Fruit fly (Drosophila melanogaster): ENCODE measurements around the gene CG44476.

- TF ChIP-seq fd96Ca (GFP tag; IDR thresholded peaks at IDR 0.05) = no peak
- TF ChIP-seq CG8301 (tag; optimal IDR thresholded peaks at IDR 0.05) = no peak
- no peak for TF ChIP-seq CG8159 (tag; optimal IDR thresholded peaks at IDR 0.05)
- no peak for TF ChIP-seq Pif1A (GFP tag; optimal IDR thresholded peaks at IDR 0.05)
- no peak for TF ChIP-seq CG13204 (GFP tag; optimal IDR thresholded peaks at IDR 0.05)
- TF ChIP-seq CG9948 (tag; optimal IDR thresholded peaks at IDR 0.05) = no peak
- no peak for TF ChIP-seq CG14655 (GFP tag; optimal IDR thresholded peaks at IDR 0.05)
- no peak for TF ChIP-seq EcR (GFP tag; optimal IDR thresholded peaks at IDR 0.05)
- TF ChIP-seq D1 (tag; optimal IDR thresholded peaks at IDR 0.05) = no peak
- TF ChIP-seq CG32121 (GFP tag; IDR thresholded peaks at IDR 0.05) = no peak
- TF ChIP-seq CG17806 (tag; optimal IDR thresholded peaks at IDR 0.05) = no peak
- TF ChIP-seq Pif1B (GFP tag; optimal IDR thresholded peaks at IDR 0.05) = no peak
- TF ChIP-seq CG4496 (GFP tag; IDR thresholded peaks at IDR 0.05) = no peak
- no peak for TF ChIP-seq CG15710 (tag; optimal IDR thresholded peaks at IDR 0.05)
These were observed 29.0 kb downstream of the CG44476 start, which contains the start of gene CG31741 for dm6 chr2L:18083956-18084355.

Data from whole organism, pupa.